Fruit fly (Drosophila melanogaster) whole organism, wandering third instar larva: ENCODE data around the gene Arfrp1.

Experiments
- Abd-B ChIP-seq: fragments of >200 bp; optimal IDR thresholded peaks from 2 replicates; lab custom pipeline; 2017; ENCODE audit warnings: missing biosample characterization, missing genetic modification characterization
- CG32264 ChIP-seq: fragments of 200-800 bp; sonication (Bioruptor generic); optimal IDR thresholded peaks from 2 replicates; lab custom pipeline; 2016; ENCODE audit warnings: missing biosample characterization, missing genetic modification characterization
- CrebA ChIP-seq: fragments of 200-800 bp; sonication (Bioruptor generic); optimal IDR thresholded peaks from 2 replicates; lab custom pipeline; 2016; ENCODE audit warnings: missing biosample characterization, mild to moderate bottlenecking, missing genetic modification characterization, borderline replicate concordance
- Dfd ChIP-seq: fragments of >200 bp; optimal IDR thresholded peaks from 2 replicates; lab custom pipeline; 2017; ENCODE audit warnings: missing biosample characterization, missing genetic modification characterization
- Dif ChIP-seq: fragments of 200-275, 200-300 bp; sonication (Bioruptor generic); optimal IDR thresholded peaks from 2 replicates; lab custom pipeline; 2018; ENCODE audit warnings: missing biosample characterization, missing genetic modification characterization; ENCODE audit not compliant: partially characterized antibody
- HLH106 ChIP-seq: fragments of 200-800 bp; optimal IDR thresholded peaks from 3 replicates; lab custom pipeline; 2019; ENCODE audit warnings: missing biosample characterization, mild to moderate bottlenecking, missing genetic modification characterization, moderate library complexity
- Hnf4 ChIP-seq: fragments of 200-800 bp; sonication (Bioruptor generic); optimal IDR thresholded peaks from 2 replicates; lab custom pipeline; 2016; ENCODE audit warnings: missing biosample characterization, mild to moderate bottlenecking, missing genetic modification characterization
- Hr78 ChIP-seq: fragments of >200 bp; optimal IDR thresholded peaks from 2 replicates; lab custom pipeline; 2017; ENCODE audit warnings: missing biosample characterization, missing genetic modification characterization
- Hr83 ChIP-seq: fragments of 200-300 bp; sonication (Bioruptor generic); optimal IDR thresholded peaks from 2 replicates; lab custom pipeline; 2016; ENCODE audit warnings: missing biosample characterization, mild to moderate bottlenecking, missing genetic modification characterization, moderate library complexity; ENCODE audit not compliant: poor library complexity, severe bottlenecking
- Jra ChIP-seq: sonication (Bioruptor generic); optimal IDR thresholded peaks from 2 replicates; lab custom pipeline; 2016; ENCODE audit warnings: missing biosample characterization, missing genetic modification characterization
- Mio ChIP-seq: sonication (Bioruptor generic); optimal IDR thresholded peaks from 2 replicates; lab custom pipeline; 2016; ENCODE audit warnings: missing biosample characterization, missing genetic modification characterization
- Myc ChIP-seq: fragments of >200 bp; optimal IDR thresholded peaks from 2 replicates; lab custom pipeline; 2017
- N ChIP-seq: fragments of >200 bp; optimal IDR thresholded peaks from 2 replicates; lab custom pipeline; 2018; ENCODE audit warnings: missing biosample characterization, missing external identifiers, missing genetic modification characterization
- OdsH ChIP-seq: fragments of 200-800 bp; sonication (Bioruptor generic); optimal IDR thresholded peaks from 2 replicates; lab custom pipeline; 2016; ENCODE audit warnings: missing biosample characterization, mild to moderate bottlenecking, missing genetic modification characterization
- Rel ChIP-seq, 2 experiments: fragments of 200-800 bp; sonication (Bioruptor generic) in 1 of 2; optimal IDR thresholded peaks; 2 replicates in 1 of 2; 3 replicates in 1 of 2; lab custom pipeline; 2016 to 2019; ENCODE audit warnings: mild to moderate bottlenecking in 2 of 2, missing biosample characterization in 2 of 2, missing genetic modification characterization in 2 of 2, moderate library complexity in 1 of 2
- Sp1 ChIP-seq: fragments of 200-800 bp; sonication (Bioruptor generic); optimal IDR thresholded peaks from 3 replicates; lab custom pipeline; 2019; ENCODE audit warnings: missing biosample characterization, mild to moderate bottlenecking, missing genetic modification characterization, moderate library complexity
- Vsx2 ChIP-seq: fragments of 200-300, 225-300 bp; sonication (Bioruptor generic); optimal IDR thresholded peaks from 2 replicates; lab custom pipeline; 2018; ENCODE audit warnings: missing biosample characterization, missing genetic modification characterization; ENCODE audit not compliant: partially characterized antibody
- br ChIP-seq: fragments of 200-800 bp; sonication (Bioruptor generic); optimal IDR thresholded peaks from 2 replicates; lab custom pipeline; 2016; ENCODE audit warnings: missing biosample characterization, missing genetic modification characterization
- dmrt93B ChIP-seq: fragments of 200-800 bp; sonication (Bioruptor generic); optimal IDR thresholded peaks from 2 replicates; lab custom pipeline; 2018; ENCODE audit warnings: missing biosample characterization, mild to moderate bottlenecking, missing genetic modification characterization
- dsf ChIP-seq: sonication (Bioruptor generic); optimal IDR thresholded peaks from 2 replicates; lab custom pipeline; 2016; ENCODE audit warnings: missing biosample characterization, missing genetic modification characterization, borderline replicate concordance
- ey ChIP-seq: fragments of 200-800 bp; sonication (Bioruptor generic); optimal IDR thresholded peaks from 2 replicates; lab custom pipeline; 2016; ENCODE audit warnings: missing biosample characterization, missing genetic modification characterization
- foxo ChIP-seq, 2 experiments: fragments of 200-800 bp; sonication (Bioruptor generic); optimal IDR thresholded peaks; 2 replicates in 1 of 2; 3 replicates in 1 of 2; lab custom pipeline; 2016 to 2017; ENCODE audit warnings: missing biosample characterization in 2 of 2, missing genetic modification characterization in 2 of 2
- fru ChIP-seq: fragments of 200-800 bp; sonication (Bioruptor generic); optimal IDR thresholded peaks from 3 replicates; lab custom pipeline; 2016; ENCODE audit warnings: missing biosample characterization, mild to moderate bottlenecking, missing genetic modification characterization
- h ChIP-seq: fragments of 200-800 bp; sonication (Bioruptor generic); optimal IDR thresholded peaks from 3 replicates; lab custom pipeline; 2016; ENCODE audit warnings: missing biosample characterization, mild to moderate bottlenecking, missing genetic modification characterization
- jim ChIP-seq: fragments of 175-275, 200-325 bp; sonication (Bioruptor generic); optimal IDR thresholded peaks from 2 replicates; lab custom pipeline; 2016; ENCODE audit warnings: missing biosample characterization, mild to moderate bottlenecking, missing genetic modification characterization
- lola ChIP-seq: fragments of >200 bp; optimal IDR thresholded peaks from 2 replicates; lab custom pipeline; 2017; ENCODE audit warnings: missing biosample characterization, missing genetic modification characterization
- pan ChIP-seq: fragments of >200 bp; optimal IDR thresholded peaks from 2 replicates; lab custom pipeline; 2017
- psq ChIP-seq: fragments of 200-800 bp; sonication (Bioruptor generic); optimal IDR thresholded peaks from 3 replicates; lab custom pipeline; 2017; ENCODE audit warnings: missing biosample characterization, mild to moderate bottlenecking, missing genetic modification characterization, moderate library complexity
- rgr ChIP-seq: fragments of 200-800 bp; sonication (Bioruptor generic); optimal IDR thresholded peaks from 3 replicates; lab custom pipeline; 2016; ENCODE audit warnings: missing biosample characterization, mild to moderate bottlenecking, missing genetic modification characterization
- sage ChIP-seq: fragments of 200-800 bp; sonication (Bioruptor generic); optimal IDR thresholded peaks from 2 replicates; lab custom pipeline; 2016; ENCODE audit warnings: missing biosample characterization, mild to moderate bottlenecking, missing genetic modification characterization
- sv ChIP-seq: fragments of 200-800 bp; sonication (Bioruptor generic); optimal IDR thresholded peaks from 3 replicates; lab custom pipeline; 2016; ENCODE audit warnings: missing biosample characterization, missing genetic modification characterization
- usp ChIP-seq: fragments of >200 bp; optimal IDR thresholded peaks from 2 replicates; lab custom pipeline; 2017; ENCODE audit warnings: missing biosample characterization, missing genetic modification characterization
- woc ChIP-seq: sonication (Bioruptor generic); optimal IDR thresholded peaks from 2 replicates; lab custom pipeline; 2016; ENCODE audit warnings: missing biosample characterization, mild to moderate bottlenecking, missing genetic modification characterization

Arfrp1 gene

dm6 chrX:9071308-9071707 is 35.6 kb upstream of the Arfrp1 start, which contains the start of gene CG10970:
Gene CG10970 (minus strand): TSS chrX:9071408.
- TF ChIP-seq Hr83 (GFP tag; lab: Kevin White, UChicago) = no peak
- TF ChIP-seq CG32264 = no peak
- TF ChIP-seq rgr = no peak
- no peak for TF ChIP-seq Rel (GFP tag; optimal IDR thresholded peaks at IDR 0.05; lab: Kevin White, UChicago)
- no peak for TF ChIP-seq Rel (tag; optimal IDR thresholded peaks at IDR 0.05; lab: Kevin White, UChicago)
- TF ChIP-seq OdsH (GFP tag; lab: Kevin White, UChicago) = no peak
- TF ChIP-seq jim (GFP tag; lab: Kevin White, UChicago) = no peak
- no peak for TF ChIP-seq N (GFP tag; lab: Kevin White, UChicago)
- TF ChIP-seq Dif = no peak

- no peak for TF ChIP-seq Mio (GFP tag; lab: Kevin White, UChicago)
- TF ChIP-seq Sp1 = no peak
- TF ChIP-seq Hr78 (GFP tag; lab: Kevin White, UChicago) = no peak
- TF ChIP-seq Dfd (GFP tag; lab: Kevin White, UChicago) = no peak
- no peak for TF ChIP-seq Vsx2 (GFP tag; lab: Kevin White, UChicago)
- no peak for TF ChIP-seq usp (GFP tag; lab: Kevin White, UChicago)
- TF ChIP-seq sv = no peak
- TF ChIP-seq lola (GFP tag; lab: Kevin White, UChicago) = no peak
- no peak for TF ChIP-seq OdsH (GFP tag; lab: Kevin White, UChicago)
- TF ChIP-seq rgr = no peak
- no peak for TF ChIP-seq Jra (GFP tag; lab: Kevin White, UChicago)
- no peak for TF ChIP-seq ey (GFP tag; lab: Kevin White, UChicago)
- TF ChIP-seq psq (GFP tag; lab: Kevin White, UChicago) = no peak
- TF ChIP-seq dsf = no peak
- no peak for TF ChIP-seq Hr83 (GFP tag; lab: Kevin White, UChicago)
- no peak for TF ChIP-seq Myc
- no peak for TF ChIP-seq foxo (GFP tag; optimal IDR thresholded peaks at IDR 0.05; lab: Kevin White, UChicago)
These were observed 32.8 kb upstream of the Arfrp1 start for dm6 chrX:9074040-9074439.

- no peak for TF ChIP-seq CrebA (GFP tag; lab: Kevin White, UChicago)
- no peak for TF ChIP-seq CG32264
- TF ChIP-seq fru (GFP tag; lab: Kevin White, UChicago) = peak; percentile 59
- TF ChIP-seq Jra (GFP tag; lab: Kevin White, UChicago) = no peak
- peak; percentile 58 for TF ChIP-seq ey (GFP tag; lab: Kevin White, UChicago)
- TF ChIP-seq OdsH (GFP tag; lab: Kevin White, UChicago) = no peak
- no peak for TF ChIP-seq Abd-B
- no peak for TF ChIP-seq pan
- peak; percentile 11 for TF ChIP-seq Hnf4 (GFP tag; lab: Kevin White, UChicago)
- TF ChIP-seq psq (GFP tag; lab: Kevin White, UChicago) = peak; percentile 6
- peak; percentile 29 for TF ChIP-seq HLH106
- peak; percentile 49 for TF ChIP-seq h (GFP tag; lab: Kevin White, UChicago)
- TF ChIP-seq sage = no peak
- TF ChIP-seq Hr78 (GFP tag; lab: Kevin White, UChicago) = no peak
- TF ChIP-seq br (GFP tag; lab: Kevin White, UChicago) = peak; percentile 35
- peak; percentile 34 for TF ChIP-seq rgr
- TF ChIP-seq sv = no peak
- TF ChIP-seq woc = peak; percentile 27
- peak; percentile 35 for TF ChIP-seq Sp1
- TF ChIP-seq foxo (GFP tag; optimal IDR thresholded peaks at IDR 0.05; lab: Kevin White, UChicago) = peak in 1 of 2 experiments; percentile 30
- peak; percentile 25 for TF ChIP-seq dmrt93B (GFP tag; lab: Kevin White, UChicago)
These were observed 31.1 kb upstream of the Arfrp1 start for dm6 chrX:9075641-9076324.

- TF ChIP-seq dsf (no peak), Rel (GFP tag; optimal IDR thresholded peaks at IDR 0.05; lab: Kevin White, UChicago) (no peak), Rel (tag; optimal IDR thresholded peaks at IDR 0.05; lab: Kevin White, UChicago) (peak; percentile 69)
These were observed 29.3 kb upstream of the Arfrp1 start for dm6 chrX:9077558-9077957.
